Worm (Caenorhabditis elegans) whole organism, young adult: Measurements from ENCODE around the gene rps-30.

Source experiments
- C06A6.2 ChIP-seq: fragments of 200-800 bp; sonication (Bioruptor generic); conservative IDR thresholded peaks from 2 replicates; pipeline ENCODE4 v1.3.6; 2022; ENCODE audit warnings: missing genetic modification characterization, missing compliant biosample characterization
- F10E7.11 ChIP-seq: sonication (generic microtip); optimal IDR thresholded peaks from 2 replicates; lab custom pipeline; 2017; ENCODE audit warnings: mild to moderate bottlenecking, missing genetic modification characterization, moderate library complexity, missing compliant biosample characterization
- F37B4.10 ChIP-seq: fragments of 200-800 bp; sonication (Bioruptor generic); IDR thresholded peaks from 2 replicates; pipeline ENCODE4 v1.3.6; 2022; ENCODE audit warnings: missing genetic modification characterization, missing compliant biosample characterization
- F49E8.2 ChIP-seq: sonication (generic microtip); optimal IDR thresholded peaks from 3 replicates; lab custom pipeline; 2017; ENCODE audit warnings: missing genetic modification characterization, mild to moderate bottlenecking, missing compliant biosample characterization, antibody characterized with exemption, moderate library complexity; ENCODE audit not compliant: insufficient read depth
- F57A8.1 ChIP-seq: fragments of 200-800 bp; sonication (Bioruptor generic); optimal IDR thresholded peaks from 2 replicates; lab custom pipeline; 2018; ENCODE audit warnings: mild to moderate bottlenecking, missing genetic modification characterization, moderate library complexity, missing compliant biosample characterization
- Y53F4B.3 ChIP-seq: fragments of 200-800 bp; sonication (Bioruptor generic); IDR thresholded peaks from 2 replicates; pipeline ENCODE4 v1.3.6; 2022; ENCODE audit warnings: missing genetic modification reagents, missing genetic modification characterization, missing compliant biosample characterization
- Y67H2A.10 ChIP-seq: fragments of 200-800 bp; sonication (Bioruptor generic); conservative IDR thresholded peaks from 2 replicates; pipeline ENCODE4 v1.3.6; 2022; ENCODE audit warnings: missing genetic modification reagents, missing genetic modification characterization, missing compliant biosample characterization
- Y79H2A.3 ChIP-seq: fragments of 200-800 bp; sonication (Bioruptor generic); conservative IDR thresholded peaks from 2 replicates; pipeline ENCODE4 v1.3.6; 2022; ENCODE audit warnings: missing genetic modification reagents, missing genetic modification characterization, missing compliant biosample characterization
- atf-7 ChIP-seq: sonication (generic microtip); optimal IDR thresholded peaks from 2 replicates; lab custom pipeline; 2017; ENCODE audit warnings: mild to moderate bottlenecking, missing genetic modification characterization, missing compliant biosample characterization
- attf-3 ChIP-seq: fragments of 200-800 bp; sonication (Bioruptor generic); conservative IDR thresholded peaks from 2 replicates; pipeline ENCODE4 v1.3.6; 2022; ENCODE audit warnings: missing genetic modification reagents, missing genetic modification characterization, missing compliant biosample characterization
- bed-2 ChIP-seq: fragments of 200-800 bp; sonication (Bioruptor generic); IDR thresholded peaks from 2 replicates; pipeline ENCODE4 v1.3.6; 2022; ENCODE audit warnings: missing genetic modification reagents, missing genetic modification characterization, missing compliant biosample characterization
- ccch-3 ChIP-seq: fragments of 200-800 bp; sonication (Bioruptor generic); optimal IDR thresholded peaks from 2 replicates; lab custom pipeline; 2018; ENCODE audit warnings: mild to moderate bottlenecking, missing genetic modification characterization, missing compliant biosample characterization
- ceh-100 ChIP-seq: fragments of 200-800 bp; sonication (Bioruptor generic); IDR thresholded peaks from 2 replicates; pipeline ENCODE4 v1.3.6; 2022; ENCODE audit warnings: missing genetic modification reagents, missing genetic modification characterization, missing compliant biosample characterization
- ceh-27 ChIP-seq: fragments of 200-800 bp; sonication (Bioruptor generic); optimal IDR thresholded peaks from 2 replicates; lab custom pipeline; 2018; ENCODE audit warnings: mild to moderate bottlenecking, missing genetic modification characterization, moderate library complexity, missing compliant biosample characterization
- chd-7 ChIP-seq: sonication (generic microtip); optimal IDR thresholded peaks from 2 replicates; lab custom pipeline; 2016; ENCODE audit warnings: mild to moderate bottlenecking, missing genetic modification characterization, moderate library complexity, missing compliant biosample characterization
- dox-1 ChIP-seq: fragments of 200-800 bp; sonication (Bioruptor generic); IDR thresholded peaks from 2 replicates; pipeline ENCODE4 v1.3.6; 2022; ENCODE audit warnings: missing genetic modification reagents, missing genetic modification characterization, missing compliant biosample characterization
- dpff-1 ChIP-seq: sonication (generic microtip); optimal IDR thresholded peaks from 2 replicates; lab custom pipeline; 2017; ENCODE audit warnings: mild to moderate bottlenecking, missing genetic modification characterization, missing compliant biosample characterization
- egl-18 ChIP-seq: fragments of 200-800 bp; sonication (Bioruptor generic); IDR thresholded peaks from 2 replicates; pipeline ENCODE4 v1.3.6; 2022; ENCODE audit warnings: missing genetic modification reagents, missing genetic modification characterization, missing compliant biosample characterization
- egl-44 ChIP-seq: fragments of 200-800 bp; sonication (Bioruptor generic); IDR thresholded peaks from 2 replicates; pipeline ENCODE4 v1.3.6; 2022; ENCODE audit warnings: missing genetic modification reagents, missing genetic modification characterization, missing compliant biosample characterization
- ets-4 ChIP-seq: fragments of 200-800 bp; sonication (Bioruptor generic); optimal IDR thresholded peaks from 2 replicates; lab custom pipeline; 2018; ENCODE audit warnings: mild to moderate bottlenecking, missing genetic modification characterization, missing compliant biosample characterization
- fkh-3 ChIP-seq: sonication (generic microtip); optimal IDR thresholded peaks from 2 replicates; lab custom pipeline; 2016; ENCODE audit warnings: mild to moderate bottlenecking, missing genetic modification characterization, missing compliant biosample characterization
- hmg-20 ChIP-seq: fragments of 200-800 bp; sonication (Bioruptor generic); IDR thresholded peaks from 2 replicates; pipeline ENCODE4 v1.3.6; 2022; ENCODE audit warnings: missing genetic modification reagents, missing genetic modification characterization, missing compliant biosample characterization
- let-607 ChIP-seq, 2 experiments: fragments of 200-800 bp in 1 of 2; sonication (Bioruptor generic) in 1 of 2; sonication (generic microtip) in 1 of 2; optimal IDR thresholded peaks; 2 replicates each; lab custom pipeline; 2016 to 2018; ENCODE audit warnings: mild to moderate bottlenecking in 2 of 2, missing compliant biosample characterization in 2 of 2, missing genetic modification characterization in 2 of 2, moderate library complexity in 2 of 2, missing genotype in 1 of 2
- lin-40 ChIP-seq: sonication (generic microtip); optimal IDR thresholded peaks from 2 replicates; lab custom pipeline; 2016; ENCODE audit warnings: missing genetic modification characterization, mild to moderate bottlenecking, missing compliant biosample characterization, missing genotype, missing genetic modification reagents
- lsl-1 ChIP-seq: fragments of 200-800 bp; sonication (Bioruptor generic); optimal IDR thresholded peaks from 2 replicates; lab custom pipeline; 2018; ENCODE audit warnings: mild to moderate bottlenecking, missing genetic modification characterization, moderate library complexity, missing compliant biosample characterization
- madf-6 ChIP-seq: fragments of 200-800 bp; sonication (Bioruptor generic); IDR thresholded peaks from 2 replicates; pipeline ENCODE4 v1.3.6; 2022; ENCODE audit warnings: missing genetic modification reagents, missing genetic modification characterization, missing compliant biosample characterization
- nfyb-1 ChIP-seq: fragments of 200-800 bp; sonication (Bioruptor generic); IDR thresholded peaks from 2 replicates; pipeline ENCODE4 v1.3.6; 2022; ENCODE audit warnings: missing genetic modification reagents, missing genetic modification characterization, missing compliant biosample characterization
- nhr-80 ChIP-seq: sonication (generic microtip); optimal IDR thresholded peaks from 2 replicates; lab custom pipeline; 2016; ENCODE audit warnings: missing genetic modification characterization, missing compliant biosample characterization
- nhr-90 ChIP-seq: sonication (generic microtip); optimal IDR thresholded peaks from 2 replicates; lab custom pipeline; 2016; ENCODE audit warnings: missing genotype, mild to moderate bottlenecking, missing genetic modification characterization, missing compliant biosample characterization
- pbrm-1 ChIP-seq: fragments of 200-800 bp; sonication (Bioruptor generic); IDR thresholded peaks from 2 replicates; pipeline ENCODE4 v1.3.6; 2022; ENCODE audit warnings: missing genetic modification reagents, missing genetic modification characterization, missing compliant biosample characterization
- pha-4 ChIP-seq: fragments of 150-350 bp; sonication (generic microtip); optimal IDR thresholded peaks from 2 replicates; lab custom pipeline; 2014; ENCODE audit warnings: missing biosample characterization, missing genetic modification reagents, missing genetic modification characterization
- sdz-38 ChIP-seq: sonication (generic microtip); optimal IDR thresholded peaks from 2 replicates; lab custom pipeline; 2016; ENCODE audit warnings: missing genotype, missing genetic modification characterization, missing compliant biosample characterization
- tbp1 ChIP-seq: fragments of 200-800 bp; sonication (Bioruptor generic); optimal IDR thresholded peaks from 2 replicates; lab custom pipeline; 2018; ENCODE audit warnings: mild to moderate bottlenecking, missing genetic modification characterization, missing compliant biosample characterization
- tlf-1 ChIP-seq: fragments of 200-800 bp; sonication (Bioruptor generic); optimal IDR thresholded peaks from 2 replicates; lab custom pipeline; 2018; ENCODE audit warnings: mild to moderate bottlenecking, missing genetic modification characterization, missing compliant biosample characterization
- unc-130 ChIP-seq: sonication (generic microtip); optimal IDR thresholded peaks from 2 replicates; lab custom pipeline; 2016; ENCODE audit warnings: missing genetic modification reagents, missing genetic modification characterization, missing compliant biosample characterization
- unc-62 ChIP-seq: fragments of 150-350 bp; optimal IDR thresholded peaks from 2 replicates; lab custom pipeline; 2014; ENCODE audit warnings: missing biosample characterization, missing genetic modification reagents, missing genetic modification characterization
- zfh-2 ChIP-seq: fragments of 200-800 bp; sonication (Bioruptor generic); conservative IDR thresholded peaks from 2 replicates; pipeline ENCODE4 v1.3.6; 2022; ENCODE audit warnings: missing genetic modification reagents, missing genetic modification characterization, missing compliant biosample characterization
- ztf-22 ChIP-seq: fragments of 200-800 bp; sonication (Bioruptor generic); optimal IDR thresholded peaks from 2 replicates; lab custom pipeline; 2018; ENCODE audit warnings: mild to moderate bottlenecking, missing genetic modification characterization, moderate library complexity, missing compliant biosample characterization
- ztf-25 ChIP-seq: fragments of 200-800 bp; sonication (Bioruptor generic); IDR thresholded peaks from 2 replicates; pipeline ENCODE4 v1.3.6; 2022; ENCODE audit warnings: missing genetic modification reagents, missing genetic modification characterization, missing compliant biosample characterization

rps-30 gene

DNA sequence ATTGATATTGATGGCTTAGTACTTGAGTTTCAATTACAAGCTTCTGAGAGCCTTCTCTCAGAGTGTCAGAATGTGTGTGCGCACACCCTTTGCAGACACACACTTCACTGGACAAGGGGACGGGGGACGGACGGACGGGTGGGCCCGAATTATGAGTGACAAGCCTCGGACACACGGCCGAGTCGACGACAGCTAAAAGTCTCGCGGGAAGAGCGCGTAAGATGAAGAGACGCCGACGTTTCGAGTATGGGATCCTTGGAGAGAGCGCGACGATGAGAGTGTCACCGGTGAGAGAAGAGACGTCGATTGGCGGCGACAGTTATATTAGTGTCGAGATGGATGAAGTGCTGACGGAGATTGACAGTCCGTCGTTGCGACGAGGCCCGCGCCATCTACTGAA is 30.5 kb upstream of the rps-30 start:
- TF ChIP-seq zfh-2 (GFP tag; lab: Robert Waterston, UW) (peak; percentile 77), F57A8.1 (GFP tag; lab: Kevin White, UChicago) (no peak), let-607 (tag; optimal IDR thresholded peaks at IDR 0.05; lab: Kevin White, UChicago) (peak in 1 of 2 experiments; percentile 58), nhr-80 (tag; lab: Kevin White, UChicago) (peak; percentile 3), unc-62 (GFP tag; lab: Kevin White, UChicago) (peak; percentile 85), nfyb-1 (GFP tag; lab: Robert Waterston, UW) (0 out of 2 replicates have a peak, but pooled peaks have one; percentile 56), ceh-27 (GFP tag; lab: Kevin White, UChicago) (peak; percentile 72), pha-4 (tag; lab: Kevin White, UChicago) (no peak), Y67H2A.10 (no peak)

DNA sequence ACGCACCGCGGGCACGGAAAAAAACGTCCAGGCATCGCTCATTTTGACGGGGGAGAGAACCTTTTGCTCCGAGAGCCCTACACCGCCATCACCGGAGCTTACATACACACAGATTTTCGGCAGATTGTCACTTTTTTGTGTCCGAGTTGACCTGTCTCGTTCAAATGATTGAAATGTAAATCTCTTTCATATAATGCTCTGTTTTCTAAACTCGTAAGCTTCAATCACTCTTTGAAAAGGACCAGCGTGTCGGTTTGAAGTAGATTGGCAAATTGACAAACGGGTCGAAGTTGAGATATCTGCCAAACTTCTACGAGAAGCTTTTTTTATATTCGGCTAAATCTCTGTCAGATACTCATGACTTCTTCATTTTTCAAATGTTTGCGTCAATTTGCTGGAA is 29.2 kb upstream of the rps-30 start:
- no peak for TF ChIP-seq bed-2 (GFP tag; lab: Robert Waterston, UW)
- no peak for TF ChIP-seq pbrm-1 (GFP tag; lab: Robert Waterston, UW)
- TF ChIP-seq atf-7 (tag; lab: Kevin White, UChicago) = no peak
- TF ChIP-seq ccch-3 = no peak
- TF ChIP-seq F10E7.11 (tag; lab: Kevin White, UChicago) = no peak
- no peak for TF ChIP-seq C06A6.2 (GFP tag; lab: Robert Waterston, UW)
- no peak for TF ChIP-seq Y67H2A.10
- no peak for TF ChIP-seq ceh-100 (GFP tag; lab: Robert Waterston, UW)
- TF ChIP-seq tbp1 (GFP tag; lab: Kevin White, UChicago) = no peak

ce11 chrV:7747987-7748607 is 28.3 kb upstream of the rps-30 start:
- no peak; the same call in 1 of the 2 replicates for TF ChIP-seq dox-1 (GFP tag; lab: Robert Waterston, UW)
- no peak for TF ChIP-seq chd-7 (tag; lab: Kevin White, UChicago)
- no peak for TF ChIP-seq sdz-38 (tag; lab: Kevin White, UChicago)
- peak; percentile 58 for TF ChIP-seq unc-62 (GFP tag; lab: Kevin White, UChicago)
- TF ChIP-seq F37B4.10 (GFP tag; lab: Robert Waterston, UW) = no peak
- TF ChIP-seq let-607 (tag; optimal IDR thresholded peaks at IDR 0.05; lab: Kevin White, UChicago) = peak; percentile 90 to 94
- TF ChIP-seq ets-4 (GFP tag; lab: Kevin White, UChicago) = peak; percentile 79
- TF ChIP-seq atf-7 (tag; lab: Kevin White, UChicago) = peak; percentile 87
- TF ChIP-seq ztf-22 (GFP tag; lab: Kevin White, UChicago) = peak; percentile 67
- no peak for TF ChIP-seq egl-44 (GFP tag; lab: Robert Waterston, UW)
- peak; percentile 3 for TF ChIP-seq nhr-90
- TF ChIP-seq nhr-80 (tag; lab: Kevin White, UChicago) = peak; percentile 92

ce11 chrV:7749708-7750107 is 26.7 kb upstream of the rps-30 start:
- TF ChIP-seq nhr-80 (tag; lab: Kevin White, UChicago) (peak; percentile 62), ztf-25 (GFP tag; lab: Robert Waterston, UW) (no peak), let-607 (tag; optimal IDR thresholded peaks at IDR 0.05; lab: Kevin White, UChicago) (peak; percentile 85 to 92)
- TF ChIP-seq, all 124 proteins: peak for 2

ce11 chrV:7754557-7754956 is 21.8 kb upstream of the rps-30 start, which contains the start of gene T05B11.4:
TSS of gene T05B11.4 (minus strand) at chrV:7754657.
- TF ChIP-seq lin-40 (no peak), tbp1 (GFP tag; lab: Kevin White, UChicago) (no peak), tlf-1 (no peak), F49E8.2 (tag; lab: Kevin White, UChicago) (no peak), attf-3 (no peak), lsl-1 (GFP tag; lab: Kevin White, UChicago) (no peak), ztf-22 (GFP tag; lab: Kevin White, UChicago) (no peak), unc-130 (no peak), madf-6 (GFP tag; lab: Robert Waterston, UW) (no peak), dpff-1 (tag; lab: Kevin White, UChicago) (no peak), fkh-3 (tag; lab: Kevin White, UChicago) (no peak), hmg-20 (GFP tag; lab: Robert Waterston, UW) (no peak), Y79H2A.3 (GFP tag; lab: Robert Waterston, UW) (no peak), egl-18 (no peak), Y53F4B.3 (no peak), Y67H2A.10 (no peak)
- TF ChIP-seq, all 124 proteins: peak for 0
